Worm (Caenorhabditis elegans) whole organism, L1 larva: ENCODE data around the gene Y49E10.25.
A peak's percentile ranks its signal among the peaks of the same experiment; 100 is the strongest.

Experiments
- C16A3.4 ChIP-seq: fragments of 150-350 bp; optimal IDR thresholded peaks from 2 replicates; lab custom pipeline; 2014; ENCODE audit warnings: missing biosample characterization, missing genetic modification characterization
- F16B12.6 ChIP-seq: fragments of 150-350 bp; optimal IDR thresholded peaks from 2 replicates; lab custom pipeline; 2014; ENCODE audit warnings: missing biosample characterization, missing genetic modification characterization
- aha-1 ChIP-seq: fragments of 150-350 bp; optimal IDR thresholded peaks from 2 replicates; lab custom pipeline; 2014; ENCODE audit warnings: missing biosample characterization, missing genetic modification characterization
- ama-1 ChIP-seq: fragments of 150-350 bp; optimal IDR thresholded peaks from 2 replicates; lab custom pipeline; 2014
- ceh-63 ChIP-seq: fragments of 200-800 bp; sonication (Bioruptor generic); optimal IDR thresholded peaks from 2 replicates; lab custom pipeline; 2018; ENCODE audit warnings: mild to moderate bottlenecking, missing genetic modification characterization, missing compliant biosample characterization
- ceh-8 ChIP-seq: fragments of 200-800 bp; sonication (Bioruptor generic); optimal IDR thresholded peaks from 2 replicates; lab custom pipeline; 2018; ENCODE audit warnings: mild to moderate bottlenecking, missing genetic modification characterization, moderate library complexity, missing compliant biosample characterization
- ceh-82 ChIP-seq, 3 experiments: fragments of 150-350 bp in 1 of 3; sonication (generic microtip) in 2 of 3; optimal IDR thresholded peaks; 2 replicates each; lab custom pipeline; 2014 to 2017; ENCODE audit warnings: missing biosample characterization in 3 of 3, missing genetic modification characterization in 3 of 3
- ceh-88 ChIP-seq: fragments of 200-800 bp; sonication (Bioruptor generic); IDR thresholded peaks from 2 replicates; pipeline ENCODE4 v1.3.6; 2022; ENCODE audit warnings: missing genetic modification characterization, missing compliant biosample characterization
- dpl-1 ChIP-seq, 3 experiments: fragments of 150-350 bp in 2 of 3; sonication (generic microtip) in 1 of 3; optimal IDR thresholded peaks; 2 replicates each; lab custom pipeline; 2014 to 2017; ENCODE audit warnings: missing biosample characterization in 3 of 3, missing genetic modification characterization in 3 of 3, missing genetic modification reagents in 3 of 3
- dsc-1 ChIP-seq: sonication (generic microtip); optimal IDR thresholded peaks from 2 replicates; lab custom pipeline; 2016; ENCODE audit warnings: mild to moderate bottlenecking, missing genetic modification characterization, missing compliant biosample characterization
- efl-1 ChIP-seq, 4 experiments: fragments of 150-350 bp; optimal IDR thresholded peaks in 3 of 4; peaks in 1 of 4; 1 replicate in 1 of 4; 2 replicates in 3 of 4; lab custom pipeline; 2014; ENCODE audit warnings: missing biosample characterization in 2 of 4, missing genetic modification characterization in 2 of 4, missing genetic modification reagents in 2 of 4
- efl-3 ChIP-seq: fragments of 200-800 bp; sonication (Bioruptor generic); optimal IDR thresholded peaks from 2 replicates; lab custom pipeline; 2018; ENCODE audit warnings: mild to moderate bottlenecking, missing genetic modification characterization, missing compliant biosample characterization
- egl-27 ChIP-seq, 2 experiments: fragments of 150-350 bp in 1 of 2; sonication (generic microtip); optimal IDR thresholded peaks; 3 replicates each; lab custom pipeline; 2017 to 2018; ENCODE audit warnings: missing biosample characterization in 2 of 2, missing genetic modification characterization in 2 of 2, missing genetic modification reagents in 2 of 2
- elt-2 ChIP-seq: sonication (generic microtip); optimal IDR thresholded peaks from 2 replicates; lab custom pipeline; 2016; ENCODE audit warnings: missing genetic modification characterization, mild to moderate bottlenecking, inconsistent platforms, missing compliant biosample characterization, missing genetic modification reagents
- fkh-8 ChIP-seq: sonication (generic microtip); optimal IDR thresholded peaks from 2 replicates; lab custom pipeline; 2016; ENCODE audit warnings: mild to moderate bottlenecking, missing genetic modification characterization, missing compliant biosample characterization
- fos-1 ChIP-seq: fragments of 150-350 bp; optimal IDR thresholded peaks from 2 replicates; lab custom pipeline; 2014; ENCODE audit warnings: missing biosample characterization, missing genetic modification characterization
- lin-14 ChIP-seq: fragments of 200-800 bp; sonication (Bioruptor generic); optimal IDR thresholded peaks from 2 replicates; lab custom pipeline; 2018; ENCODE audit warnings: mild to moderate bottlenecking, missing genetic modification characterization, moderate library complexity, missing compliant biosample characterization
- lin-35 ChIP-seq, 2 experiments: fragments of 150-350 bp; optimal IDR thresholded peaks; 2 replicates each; lab custom pipeline; 2014; ENCODE audit warnings: missing biosample characterization in 2 of 2, missing genetic modification characterization in 2 of 2, missing genetic modification reagents in 2 of 2
- lin-39 ChIP-seq: fragments of 150-350 bp; optimal IDR thresholded peaks from 2 replicates; lab custom pipeline; 2014; ENCODE audit warnings: missing biosample characterization, missing genetic modification reagents, missing genetic modification characterization
- lsy-2 ChIP-seq, 2 experiments: fragments of 150-350 bp; optimal IDR thresholded peaks; 2 replicates each; lab custom pipeline; 2014; ENCODE audit warnings: missing biosample characterization in 2 of 2, missing genetic modification characterization in 2 of 2
- mab-9 ChIP-seq: fragments of 200-800 bp; sonication (Bioruptor generic); IDR thresholded peaks from 2 replicates; pipeline ENCODE4 v1.3.6; 2022; ENCODE audit warnings: missing genetic modification reagents, missing genetic modification characterization, missing compliant biosample characterization
- mdl-1 ChIP-seq, 2 experiments: fragments of 150-350 bp; optimal IDR thresholded peaks; 2 replicates each; lab custom pipeline; 2014 to 2017; ENCODE audit warnings: missing biosample characterization in 2 of 2, missing genetic modification characterization in 2 of 2, inconsistent platforms in 1 of 2
- nhr-11 ChIP-seq: fragments of 150-350 bp; optimal IDR thresholded peaks from 2 replicates; lab custom pipeline; 2014; ENCODE audit warnings: missing biosample characterization, missing genetic modification characterization
- nhr-20 ChIP-seq: sonication (generic microtip); optimal IDR thresholded peaks from 2 replicates; lab custom pipeline; 2016; ENCODE audit warnings: mild to moderate bottlenecking, missing genetic modification characterization, missing compliant biosample characterization
- nhr-237 ChIP-seq: fragments of 150-350 bp; optimal IDR thresholded peaks from 2 replicates; lab custom pipeline; 2014; ENCODE audit warnings: missing biosample characterization, missing genetic modification characterization
- nhr-28 ChIP-seq: fragments of 150-350 bp; optimal IDR thresholded peaks from 2 replicates; lab custom pipeline; 2014; ENCODE audit warnings: missing biosample characterization, missing genetic modification characterization
- nhr-47 ChIP-seq: sonication (generic microtip); optimal IDR thresholded peaks from 2 replicates; lab custom pipeline; 2016; ENCODE audit warnings: mild to moderate bottlenecking, missing genetic modification characterization, moderate library complexity, missing compliant biosample characterization
- nhr-71 ChIP-seq: sonication (generic microtip); optimal IDR thresholded peaks from 2 replicates; lab custom pipeline; 2016; ENCODE audit warnings: mild to moderate bottlenecking, missing genetic modification characterization, moderate library complexity, missing compliant biosample characterization
- nhr-84 ChIP-seq: sonication (generic microtip); optimal IDR thresholded peaks from 2 replicates; lab custom pipeline; 2017; ENCODE audit warnings: missing biosample characterization, missing genetic modification characterization
- nhr-85 ChIP-seq: sonication (generic microtip); peaks from one replicate; lab custom pipeline; 2016; ENCODE audit warnings: missing genetic modification characterization, inconsistent platforms, missing compliant biosample characterization
- pag-3 ChIP-seq: sonication (generic microtip); optimal IDR thresholded peaks from 2 replicates; lab custom pipeline; 2017; ENCODE audit warnings: missing genetic modification characterization, mild to moderate bottlenecking, missing compliant biosample characterization, antibody characterized with exemption, borderline replicate concordance; ENCODE audit not compliant: insufficient read depth
- pax-3 ChIP-seq: fragments of 200-800 bp; sonication (Bioruptor generic); optimal IDR thresholded peaks from 2 replicates; lab custom pipeline; 2018; ENCODE audit warnings: mild to moderate bottlenecking, missing genetic modification characterization, moderate library complexity, missing compliant biosample characterization
- skn-1 ChIP-seq: fragments of 150-350 bp; optimal IDR thresholded peaks from 2 replicates; lab custom pipeline; 2014; ENCODE audit warnings: missing biosample characterization, missing genetic modification characterization
- snpc-4 ChIP-seq: fragments of 150-350 bp; optimal IDR thresholded peaks from 2 replicates; lab custom pipeline; 2014; ENCODE audit warnings: missing biosample characterization, missing genetic modification characterization
- swsn-7 ChIP-seq: sonication (generic microtip); optimal IDR thresholded peaks from 2 replicates; lab custom pipeline; 2016; ENCODE audit warnings: missing genetic modification characterization, missing compliant biosample characterization
- unc-62 ChIP-seq: fragments of 150-350 bp; optimal IDR thresholded peaks from 2 replicates; lab custom pipeline; 2014; ENCODE audit warnings: missing biosample characterization, missing genetic modification reagents, missing genetic modification characterization
- unc-98 ChIP-seq: fragments of 200-800 bp; sonication (Bioruptor generic); IDR thresholded peaks from 2 replicates; pipeline ENCODE4 v1.3.6; 2022; ENCODE audit warnings: missing genetic modification characterization, missing compliant biosample characterization
- vab-15 ChIP-seq: sonication (generic microtip); optimal IDR thresholded peaks from 2 replicates; lab custom pipeline; 2017; ENCODE audit warnings: missing genotype, mild to moderate bottlenecking, missing genetic modification characterization, missing compliant biosample characterization
- zag-1 ChIP-seq: fragments of 150-350 bp; optimal IDR thresholded peaks from 2 replicates; lab custom pipeline; 2014; ENCODE audit warnings: missing biosample characterization, missing genetic modification characterization
- zip-4 ChIP-seq: fragments of 200-800 bp; sonication (Bioruptor generic); optimal IDR thresholded peaks from 2 replicates; lab custom pipeline; 2018; ENCODE audit warnings: mild to moderate bottlenecking, missing genetic modification characterization, moderate library complexity, missing compliant biosample characterization

Gene Y49E10.25

DNA sequence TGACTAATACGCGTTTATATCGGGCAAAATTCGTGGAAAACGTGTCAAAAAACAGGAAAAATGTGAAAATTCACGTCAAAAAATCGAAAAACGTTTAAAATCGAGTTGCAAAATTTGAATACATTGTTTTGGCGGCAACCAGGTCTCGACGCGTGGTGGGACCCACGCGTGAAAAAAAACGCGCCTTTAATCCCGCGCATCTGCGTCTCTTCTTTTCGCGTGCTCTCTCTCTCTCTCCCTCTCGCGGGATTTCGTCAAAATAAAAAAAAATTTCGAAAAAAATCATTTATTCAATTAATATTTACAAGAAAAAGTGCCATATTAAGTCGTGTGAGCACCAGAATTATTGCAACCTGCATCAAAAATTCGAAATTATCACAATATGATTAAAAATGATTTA lies 38.6 kb downstream of the Y49E10.25 start, which contains the start of gene ani-1 (continued):
- TF ChIP-seq ama-1 (peak; percentile 76), nhr-237 (tag; lab: Kevin White, UChicago) (no peak), unc-98 (GFP tag; lab: Robert Waterston, UW) (no peak), efl-3 (GFP tag; lab: Kevin White, UChicago) (no peak), nhr-11 (tag; lab: Kevin White, UChicago) (no peak), aha-1 (tag; lab: Kevin White, UChicago) (no peak), ceh-88 (GFP tag; lab: Robert Waterston, UW) (peak; percentile 34; the same call in 1 of the 2 replicates), nhr-28 (tag; lab: Kevin White, UChicago) (no peak), nhr-20 (tag; lab: Kevin White, UChicago) (peak; percentile 58), swsn-7 (tag; lab: Kevin White, UChicago) (peak; percentile 59), ceh-82 (tag; optimal IDR thresholded peaks at IDR 0.05; lab: Kevin White, UChicago) (peak; percentile 35 to 83 (median 60)), nhr-47 (tag; lab: Kevin White, UChicago) (peak; percentile 79), zip-4 (no peak), fos-1 (tag; lab: Kevin White, UChicago) (no peak), efl-1 (optimal IDR thresholded peaks at IDR 0.05; lab: Kevin White, UChicago) (peak; percentile 91 to 97), efl-1 (GFP tag; optimal IDR thresholded peaks at IDR 0.05 in 1 of 2; lab: Kevin White, UChicago) (peak; percentile 91 to 98), egl-27 (tag; optimal IDR thresholded peaks at IDR 0.05; lab: Kevin White, UChicago) (no peak), vab-15 (tag; lab: Kevin White, UChicago) (no peak), F16B12.6 (tag; lab: Kevin White, UChicago) (peak; percentile 54), skn-1 (peak; percentile 61), snpc-4 (tag; lab: Kevin White, UChicago) (no peak), unc-62 (GFP tag; lab: Kevin White, UChicago) (no peak), nhr-71 (tag; lab: Kevin White, UChicago) (peak; percentile 79), nhr-85 (tag; lab: Kevin White, UChicago) (peak; percentile 84), pax-3 (tag; lab: Kevin White, UChicago) (no peak), lsy-2 (tag; optimal IDR thresholded peaks at IDR 0.05; lab: Kevin White, UChicago) (peak; percentile 82 to 89), lin-39 (tag; lab: Kevin White, UChicago) (peak; percentile 67), lin-35 (GFP tag; optimal IDR thresholded peaks at IDR 0.05; lab: Kevin White, UChicago) (peak; percentile 93 to 94), ceh-63 (no peak), mdl-1 (tag; optimal IDR thresholded peaks at IDR 0.05; lab: Kevin White, UChicago) (peak in 1 of 2 experiments; percentile 46), dsc-1 (tag; lab: Kevin White, UChicago) (peak; percentile 19), nhr-84 (tag; lab: Kevin White, UChicago) (no peak), ceh-8 (GFP tag; lab: Kevin White, UChicago) (peak; percentile 45), lin-14 (GFP tag; lab: Kevin White, UChicago) (peak; percentile 70), fkh-8 (tag; lab: Kevin White, UChicago) (peak; percentile 56), C16A3.4 (tag; lab: Kevin White, UChicago) (peak; percentile 81), pag-3 (tag; lab: Kevin White, UChicago) (no peak)

- peak in 1 of 2 experiments; percentile 56 for TF ChIP-seq lsy-2 (tag; optimal IDR thresholded peaks at IDR 0.05; lab: Kevin White, UChicago)
- TF ChIP-seq dpl-1 (GFP tag; optimal IDR thresholded peaks at IDR 0.05; lab: Kevin White, UChicago), result peak in 2 of 3 experiments; percentile 24 to 55
- peak; percentile 11 to 61 for TF ChIP-seq lin-35 (GFP tag; optimal IDR thresholded peaks at IDR 0.05; lab: Kevin White, UChicago)
- peak; percentile 8 to 45 for TF ChIP-seq efl-1 (optimal IDR thresholded peaks at IDR 0.05; lab: Kevin White, UChicago)
- peak; percentile 39 to 86 for TF ChIP-seq efl-1 (GFP tag; optimal IDR thresholded peaks at IDR 0.05 in 1 of 2; lab: Kevin White, UChicago)
These were observed 44.3 kb downstream of the Y49E10.25 start for ce11 chrIII:12447563-12447962.

DNA sequence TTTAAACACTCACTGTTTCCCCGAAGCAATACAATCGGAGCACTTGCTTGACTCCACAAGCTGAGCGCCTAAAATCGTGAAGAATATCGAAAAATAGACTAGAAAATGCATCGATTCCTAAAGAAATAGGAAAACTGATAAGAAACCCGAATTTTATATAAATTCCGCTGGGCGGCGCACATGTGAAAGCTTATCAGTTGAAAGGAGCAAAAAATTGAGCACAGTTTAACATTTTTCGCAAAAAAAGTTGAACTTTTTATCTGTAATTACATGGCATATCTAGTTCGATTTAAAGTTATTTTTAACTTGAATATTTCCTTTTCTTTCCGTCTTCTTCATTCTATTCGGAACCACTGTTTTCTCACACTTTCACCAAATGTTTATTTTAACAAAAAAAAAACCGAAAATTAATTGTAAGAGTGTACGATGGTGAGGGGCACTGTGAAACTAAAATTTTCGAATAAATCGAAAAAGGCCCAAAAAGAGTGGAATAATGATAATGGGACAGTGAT lies 45.8 kb downstream of the Y49E10.25 start, which contains the start of gene Y49E10.18:
TSS of gene Y49E10.18 (minus strand) at position 116 of the 512 bp plus-strand sequence.
- TF ChIP-seq lin-35 (GFP tag; optimal IDR thresholded peaks at IDR 0.05; lab: Kevin White, UChicago) (no peak), fos-1 (tag; lab: Kevin White, UChicago) (no peak), nhr-20 (tag; lab: Kevin White, UChicago) (peak; percentile 21), mab-9 (no peak), zag-1 (tag; lab: Kevin White, UChicago) (no peak), skn-1 (no peak), zip-4 (no peak), elt-2 (peak; percentile 81)
